Fruit fly (Drosophila melanogaster) whole organism, pupa: ENCODE results near the gene CG31200.
A peak's percentile ranks its signal among the peaks of the same experiment; 100 is the strongest.

ENCODE experiments used
- CG10348 ChIP-seq: fragments of 200-800 bp; sonication (Bioruptor generic); IDR thresholded peaks from 2 replicates; pipeline ENCODE4 v1.3.6; 2022; ENCODE audit warnings: missing biosample characterization, missing genetic modification characterization
- CG12605 ChIP-seq: fragments of 200-800 bp; sonication (Bioruptor generic); IDR thresholded peaks from 2 replicates; pipeline ENCODE4 v1.3.6; 2022; ENCODE audit warnings: missing biosample characterization, missing genetic modification characterization
- CG13204 ChIP-seq: fragments of 200-800 bp; sonication (Bioruptor generic); optimal IDR thresholded peaks from 2 replicates; lab custom pipeline; 2018; ENCODE audit warnings: missing biosample characterization, mild to moderate bottlenecking, missing genetic modification characterization, moderate library complexity
- CG14655 ChIP-seq: fragments of 200-800 bp; sonication (Bioruptor generic); optimal IDR thresholded peaks from 3 replicates; lab custom pipeline; 2017; ENCODE audit warnings: mild to moderate bottlenecking, missing biosample characterization, missing genetic modification reagents, missing genetic modification characterization
- CG15710 ChIP-seq: fragments of 200-800 bp; sonication (Bioruptor generic); optimal IDR thresholded peaks from 2 replicates; lab custom pipeline; 2018; ENCODE audit warnings: missing biosample characterization, mild to moderate bottlenecking, missing genetic modification characterization, moderate library complexity
- CG17806 ChIP-seq: fragments of 200-800 bp; sonication (Bioruptor generic); optimal IDR thresholded peaks from 2 replicates; lab custom pipeline; 2018; ENCODE audit warnings: missing biosample characterization, mild to moderate bottlenecking, missing genetic modification characterization, moderate library complexity
- CG32121 ChIP-seq: fragments of 200-800 bp; sonication (Bioruptor generic); IDR thresholded peaks from 2 replicates; pipeline ENCODE4 v1.3.6; 2022; ENCODE audit warnings: missing biosample characterization, missing genetic modification characterization
- CG34367 ChIP-seq: fragments of 200-800 bp; sonication (Bioruptor generic); optimal IDR thresholded peaks from 2 replicates; lab custom pipeline; 2018; ENCODE audit warnings: missing biosample characterization, mild to moderate bottlenecking, missing genetic modification characterization
- CG4496 ChIP-seq: fragments of 200-800 bp; sonication (Bioruptor generic); IDR thresholded peaks from 3 replicates; pipeline ENCODE4 v1.3.6; 2022; ENCODE audit warnings: missing biosample characterization, missing genetic modification characterization
- CG8159 ChIP-seq: fragments of 200-800 bp; sonication (Bioruptor generic); optimal IDR thresholded peaks from 3 replicates; lab custom pipeline; 2018; ENCODE audit warnings: missing biosample characterization, mild to moderate bottlenecking, missing genetic modification characterization, moderate library complexity
- CG8301 ChIP-seq: fragments of 200-800 bp; sonication (Bioruptor generic); optimal IDR thresholded peaks from 2 replicates; lab custom pipeline; 2018; ENCODE audit warnings: missing biosample characterization, mild to moderate bottlenecking, missing genetic modification characterization
- CG9948 ChIP-seq: fragments of 200-800 bp; sonication (Bioruptor generic); optimal IDR thresholded peaks from 2 replicates; lab custom pipeline; 2018; ENCODE audit warnings: missing biosample characterization, mild to moderate bottlenecking, missing genetic modification characterization, moderate library complexity
- D1 ChIP-seq: fragments of 200-800 bp; sonication (Bioruptor generic); optimal IDR thresholded peaks from 2 replicates; lab custom pipeline; 2018; ENCODE audit warnings: missing biosample characterization, mild to moderate bottlenecking, missing genetic modification characterization, moderate library complexity
- EcR ChIP-seq: fragments of 200-800 bp; sonication (Bioruptor generic); optimal IDR thresholded peaks from 3 replicates; lab custom pipeline; 2019; ENCODE audit warnings: missing biosample characterization, missing genetic modification characterization, mild to moderate bottlenecking, moderate library complexity, missing genetic modification reagents
- Ets98B ChIP-seq: fragments of 200-800 bp; sonication (Bioruptor generic); IDR thresholded peaks from 2 replicates; pipeline ENCODE4 v1.3.6; 2022; ENCODE audit warnings: missing biosample characterization, missing genetic modification characterization
- Pif1A ChIP-seq: fragments of 200-800 bp; sonication (Bioruptor generic); optimal IDR thresholded peaks from 3 replicates; lab custom pipeline; 2016; ENCODE audit warnings: missing biosample characterization, missing genetic modification characterization
- Pif1B ChIP-seq: fragments of 200-800 bp; sonication (Bioruptor generic); optimal IDR thresholded peaks from 3 replicates; lab custom pipeline; 2016; ENCODE audit warnings: missing biosample characterization, missing genetic modification characterization
- Snoo ChIP-seq: fragments of 200-800 bp; sonication (Bioruptor generic); optimal IDR thresholded peaks from 3 replicates; lab custom pipeline; 2017; ENCODE audit warnings: missing biosample characterization, mild to moderate bottlenecking, missing genetic modification characterization, inconsistent platforms
- fd96Ca ChIP-seq: fragments of 200-800 bp; sonication (Bioruptor generic); IDR thresholded peaks from 3 replicates; pipeline ENCODE4 v1.3.6; 2022; ENCODE audit warnings: missing biosample characterization, missing genetic modification characterization
- gl ChIP-seq: fragments of 200-800 bp; sonication (Bioruptor generic); optimal IDR thresholded peaks from 2 replicates; lab custom pipeline; 2018; ENCODE audit warnings: missing biosample characterization, mild to moderate bottlenecking, missing genetic modification characterization
- rn ChIP-seq: fragments of 200-800 bp; sonication (Bioruptor generic); IDR thresholded peaks from 2 replicates; pipeline ENCODE4 v1.3.6; 2022; ENCODE audit warnings: missing biosample characterization, missing genetic modification characterization

Gene CG31200

DNA sequence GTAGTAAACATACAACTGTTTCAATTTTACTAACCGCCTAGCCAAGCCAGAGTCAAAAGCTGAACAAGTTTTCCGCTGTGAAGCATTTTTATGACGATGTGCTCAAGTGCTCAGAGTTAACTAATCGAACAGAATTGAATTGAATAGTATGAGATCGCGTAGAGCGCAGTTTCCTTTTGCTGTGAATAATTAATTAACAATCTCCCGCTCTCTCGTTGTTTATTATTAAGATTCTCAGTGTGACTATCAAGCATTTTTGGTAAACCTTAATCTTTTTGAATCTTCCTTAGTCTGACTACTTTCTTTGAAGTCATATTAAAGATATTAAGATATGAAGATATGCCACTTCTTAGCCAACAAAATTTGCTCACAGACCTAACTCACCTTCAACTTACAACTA is at the start of gene CG31200:
Gene CG31200, minus strand, starts transcription at position 101 of the 400 bp plus-strand sequence.
- no peak for TF ChIP-seq D1 (tag; lab: Kevin White, UChicago)
- TF ChIP-seq, all 21 proteins: peak for 0

dm6 chr3R:20791212-20791789 is 46.2 kb upstream of the CG31200 start:
- TF ChIP-seq Pif1A (GFP tag; lab: Kevin White, UChicago), result no peak
- TF ChIP-seq CG32121, result no peak
- peak; percentile 90 for TF ChIP-seq EcR (GFP tag; lab: Kevin White, UChicago)
- 0 out of 3 replicates have a peak, but pooled peaks have one; percentile 25 for TF ChIP-seq CG4496 (GFP tag; lab: Robert Waterston, UW)
- TF ChIP-seq CG14655, result no peak
- TF ChIP-seq, all 21 proteins: peak for 2

dm6 chr3R:20790437-20790836 is 45.3 kb upstream of the CG31200 start:
- TF ChIP-seq CG4496 (GFP tag; lab: Robert Waterston, UW), result peak; percentile 79
- peak; percentile 79 for TF ChIP-seq CG32121
- no peak for TF ChIP-seq CG17806 (tag; lab: Kevin White, UChicago)
- peak; percentile 63 for TF ChIP-seq CG12605 (GFP tag; lab: Robert Waterston, UW)
- TF ChIP-seq Ets98B (GFP tag; lab: Robert Waterston, UW), result peak; percentile 65

DNA sequence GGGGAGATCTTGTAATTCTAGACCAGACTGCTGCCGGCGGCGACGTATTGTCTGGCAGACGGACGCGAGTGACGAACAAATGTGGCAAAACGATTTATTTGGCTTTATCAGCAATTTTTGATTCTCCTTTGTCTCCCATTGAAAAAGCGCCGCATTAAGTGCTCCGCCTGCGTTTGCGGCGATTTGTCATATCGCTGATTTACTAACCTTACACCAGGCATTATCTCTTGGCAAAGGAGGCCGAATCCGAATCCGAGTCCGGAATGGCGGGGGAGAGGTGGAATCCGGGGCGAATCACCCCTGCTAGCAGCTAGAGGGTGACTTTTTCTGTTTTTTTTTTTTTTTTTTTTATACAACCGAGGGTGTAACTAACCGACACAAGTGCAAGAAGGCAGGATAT is 43.4 kb upstream of the CG31200 start:
- TF ChIP-seq Pif1B, result no peak
- TF ChIP-seq Pif1A (GFP tag; lab: Kevin White, UChicago), result no peak
- no peak for TF ChIP-seq CG34367
- no peak for TF ChIP-seq fd96Ca (GFP tag; lab: Robert Waterston, UW)
- no peak for TF ChIP-seq CG8301 (tag; lab: Kevin White, UChicago)
- TF ChIP-seq rn (GFP tag; lab: Robert Waterston, UW), result no peak
- no peak for TF ChIP-seq CG8159
- no peak for TF ChIP-seq D1 (tag; lab: Kevin White, UChicago)
- TF ChIP-seq Snoo (tag; lab: Kevin White, UChicago), result no peak
- TF ChIP-seq CG13204, result no peak
- TF ChIP-seq gl (tag; lab: Kevin White, UChicago), result no peak
- TF ChIP-seq CG4496 (GFP tag; lab: Robert Waterston, UW), result no peak
- TF ChIP-seq CG14655, result no peak
- no peak for TF ChIP-seq CG17806 (tag; lab: Kevin White, UChicago)
- TF ChIP-seq CG10348 (GFP tag; lab: Robert Waterston, UW), result no peak

dm6 chr3R:20784436-20785368 is 39.6 kb upstream of the CG31200 start:
- TF ChIP-seq CG14655 (peak; percentile 37), CG17806 (tag; lab: Kevin White, UChicago) (no peak), Pif1A (GFP tag; lab: Kevin White, UChicago) (no peak), gl (tag; lab: Kevin White, UChicago) (peak; percentile 18), CG12605 (GFP tag; lab: Robert Waterston, UW) (peak; percentile 75), fd96Ca (GFP tag; lab: Robert Waterston, UW) (peak; percentile 81), Pif1B (no peak), CG13204 (peak; percentile 84), rn (GFP tag; lab: Robert Waterston, UW) (peak; percentile 43; the same call in 1 of the 2 replicates), CG8159 (peak; percentile 41), D1 (tag; lab: Kevin White, UChicago) (no peak), CG9948 (tag; lab: Kevin White, UChicago) (no peak), Ets98B (GFP tag; lab: Robert Waterston, UW) (peak; percentile 84), CG15710 (tag; lab: Kevin White, UChicago) (peak; percentile 21), Snoo (tag; lab: Kevin White, UChicago) (peak; percentile 7), CG4496 (GFP tag; lab: Robert Waterston, UW) (peak; percentile 82), CG34367 (no peak), CG10348 (GFP tag; lab: Robert Waterston, UW) (0 out of 2 replicates have a peak, but pooled peaks have one; percentile 8), EcR (GFP tag; lab: Kevin White, UChicago) (peak; percentile 64), CG32121 (peak; percentile 92), CG8301 (tag; lab: Kevin White, UChicago) (peak; percentile 12)

dm6 chr3R:20783714-20784435 is 38.7 kb upstream of the CG31200 start:
- TF ChIP-seq Pif1B (peak; percentile 63), Pif1A (GFP tag; lab: Kevin White, UChicago) (peak; percentile 69), Ets98B (GFP tag; lab: Robert Waterston, UW) (peak; percentile 63), rn (GFP tag; lab: Robert Waterston, UW) (no peak), CG12605 (GFP tag; lab: Robert Waterston, UW) (peak; percentile 59), CG10348 (GFP tag; lab: Robert Waterston, UW) (0 out of 2 replicates have a peak, but pooled peaks have one; percentile 10), gl (tag; lab: Kevin White, UChicago) (peak; percentile 28), CG4496 (GFP tag; lab: Robert Waterston, UW) (peak; percentile 36; the same call in 2 of the 3 replicates), CG17806 (tag; lab: Kevin White, UChicago) (peak; percentile 34), EcR (GFP tag; lab: Kevin White, UChicago) (no peak), CG14655 (peak; percentile 65), CG13204 (peak; percentile 61), D1 (tag; lab: Kevin White, UChicago) (peak; percentile 15), CG9948 (tag; lab: Kevin White, UChicago) (peak; percentile 39), CG8159 (peak; percentile 54), Snoo (tag; lab: Kevin White, UChicago) (peak; percentile 10), CG15710 (tag; lab: Kevin White, UChicago) (peak; percentile 42), CG8301 (tag; lab: Kevin White, UChicago) (peak; percentile 51), CG34367 (peak; percentile 21), fd96Ca (GFP tag; lab: Robert Waterston, UW) (peak; percentile 77; the same call in 2 of the 3 replicates), CG32121 (peak; percentile 69)
